Worm (Caenorhabditis elegans) whole organism, L3 larva: ENCODE measurements around the gene dnj-10.

Source experiments
- R02D3.7 ChIP-seq: fragments of 150-350 bp; optimal IDR thresholded peaks from 2 replicates; lab custom pipeline; 2014; ENCODE audit warnings: missing biosample characterization, missing genetic modification characterization
- ZK546.5 ChIP-seq: sonication (generic microtip); optimal IDR thresholded peaks from 2 replicates; lab custom pipeline; 2017; ENCODE audit warnings: missing biosample characterization, missing genetic modification characterization
- aly-2 ChIP-seq: fragments of 150-350 bp; optimal IDR thresholded peaks from 2 replicates; lab custom pipeline; 2014; ENCODE audit warnings: missing biosample characterization, missing genetic modification characterization
- ama-1 ChIP-seq: fragments of 150-350 bp; optimal IDR thresholded peaks from 2 replicates; lab custom pipeline; 2018
- ceh-16 ChIP-seq: sonication (generic microtip); optimal IDR thresholded peaks from 2 replicates; lab custom pipeline; 2017; ENCODE audit warnings: missing biosample characterization, missing genetic modification characterization
- ceh-28 ChIP-seq: fragments of 150-350 bp; optimal IDR thresholded peaks from 2 replicates; lab custom pipeline; 2014; ENCODE audit warnings: missing biosample characterization, missing genetic modification reagents, missing genetic modification characterization
- ceh-82 ChIP-seq: fragments of 150-350 bp; optimal IDR thresholded peaks from 2 replicates; lab custom pipeline; 2014; ENCODE audit warnings: missing biosample characterization, missing genetic modification characterization
- ceh-9 ChIP-seq: sonication (generic microtip); optimal IDR thresholded peaks from 2 replicates; lab custom pipeline; 2018; ENCODE audit warnings: missing biosample characterization, missing genetic modification characterization
- daf-12 ChIP-seq: fragments of 150-350 bp; optimal IDR thresholded peaks from 2 replicates; lab custom pipeline; 2014; ENCODE audit warnings: missing biosample characterization, missing genetic modification reagents, missing genetic modification characterization
- egl-27 ChIP-seq: sonication (generic microtip); optimal IDR thresholded peaks from 4 replicates; lab custom pipeline; 2017; ENCODE audit warnings: missing biosample characterization, missing genetic modification reagents, missing genetic modification characterization
- egl-5 ChIP-seq: fragments of 150-350 bp; optimal IDR thresholded peaks from 2 replicates; lab custom pipeline; 2017; ENCODE audit warnings: missing biosample characterization, missing genetic modification reagents, missing genetic modification characterization, inconsistent platforms
- elt-1 ChIP-seq: fragments of 150-350 bp; optimal IDR thresholded peaks from 2 replicates; lab custom pipeline; 2014; ENCODE audit warnings: missing biosample characterization, missing genetic modification characterization
- elt-2 ChIP-seq: sonication (generic microtip); optimal IDR thresholded peaks from 2 replicates; lab custom pipeline; 2016; ENCODE audit warnings: missing genetic modification reagents, mild to moderate bottlenecking, missing genetic modification characterization, missing compliant biosample characterization
- elt-3 ChIP-seq, 3 experiments: fragments of 150-350 bp in 1 of 3; sonication (generic microtip) in 2 of 3; optimal IDR thresholded peaks; 2 replicates in 2 of 3; 4 replicates in 1 of 3; lab custom pipeline; 2014 to 2017; ENCODE audit warnings: missing biosample characterization in 3 of 3, missing genetic modification characterization in 3 of 3
- eor-1 ChIP-seq, 2 experiments: fragments of 150-350 bp; optimal IDR thresholded peaks; 2 replicates each; lab custom pipeline; 2014 to 2018; ENCODE audit warnings: missing biosample characterization in 2 of 2, missing genetic modification characterization in 2 of 2
- fkh-10 ChIP-seq: sonication (generic microtip); optimal IDR thresholded peaks from 2 replicates; lab custom pipeline; 2017; ENCODE audit warnings: missing biosample characterization, missing genetic modification reagents, missing genetic modification characterization
- fkh-2 ChIP-seq: fragments of 150-350 bp; optimal IDR thresholded peaks from 2 replicates; lab custom pipeline; 2014; ENCODE audit warnings: missing biosample characterization, missing genetic modification reagents, missing genetic modification characterization
- fos-1 ChIP-seq: fragments of 150-350 bp; optimal IDR thresholded peaks from 2 replicates; lab custom pipeline; 2014; ENCODE audit warnings: missing biosample characterization, missing genetic modification characterization
- hmg-11 ChIP-seq: sonication (generic microtip); optimal IDR thresholded peaks from 2 replicates; lab custom pipeline; 2016; ENCODE audit warnings: missing genetic modification characterization, missing compliant biosample characterization
- jun-1 ChIP-seq: fragments of 150-350 bp; optimal IDR thresholded peaks from 2 replicates; lab custom pipeline; 2014; ENCODE audit warnings: missing biosample characterization, missing genetic modification reagents, missing genetic modification characterization
- lin-15B ChIP-seq: fragments of 150-350 bp; optimal IDR thresholded peaks from 2 replicates; lab custom pipeline; 2014; ENCODE audit warnings: missing biosample characterization, missing genetic modification characterization
- lin-39 ChIP-seq: fragments of 150-350 bp; optimal IDR thresholded peaks from 2 replicates; lab custom pipeline; 2018; ENCODE audit warnings: missing biosample characterization, missing genetic modification reagents, missing genetic modification characterization
- lsy-12 ChIP-seq: sonication (generic microtip); optimal IDR thresholded peaks from 2 replicates; lab custom pipeline; 2016; ENCODE audit warnings: mild to moderate bottlenecking, missing genetic modification characterization, missing compliant biosample characterization
- mdl-1 ChIP-seq: fragments of 150-350 bp; optimal IDR thresholded peaks from 2 replicates; lab custom pipeline; 2014; ENCODE audit warnings: missing biosample characterization, missing genetic modification characterization
- mml-1 ChIP-seq: fragments of 150-350 bp; sonication (generic microtip); optimal IDR thresholded peaks from 3 replicates; lab custom pipeline; 2014; ENCODE audit warnings: missing biosample characterization, missing genetic modification characterization
- nfya-1 ChIP-seq: sonication (generic microtip); optimal IDR thresholded peaks from 2 replicates; lab custom pipeline; 2017; ENCODE audit warnings: missing genetic modification characterization, mild to moderate bottlenecking, missing compliant biosample characterization, antibody characterized with exemption, moderate library complexity; ENCODE audit not compliant: insufficient read depth
- nhr-11 ChIP-seq: fragments of 150-350 bp; optimal IDR thresholded peaks from 2 replicates; lab custom pipeline; 2014; ENCODE audit warnings: missing biosample characterization, missing genetic modification characterization
- nhr-12 ChIP-seq: fragments of 150-350 bp; optimal IDR thresholded peaks from 2 replicates; lab custom pipeline; 2014; ENCODE audit warnings: missing biosample characterization, missing genetic modification characterization
- nhr-23 ChIP-seq: fragments of 150-350 bp; optimal IDR thresholded peaks from 2 replicates; lab custom pipeline; 2014; ENCODE audit warnings: missing biosample characterization, missing genetic modification reagents, missing genetic modification characterization
- nhr-237 ChIP-seq: fragments of 150-350 bp; optimal IDR thresholded peaks from 2 replicates; lab custom pipeline; 2014; ENCODE audit warnings: missing biosample characterization, missing genetic modification characterization
- nhr-25 ChIP-seq: sonication (generic microtip); optimal IDR thresholded peaks from 2 replicates; lab custom pipeline; 2017; ENCODE audit warnings: missing biosample characterization, missing genetic modification characterization
- nhr-28 ChIP-seq: fragments of 150-350 bp; optimal IDR thresholded peaks from 2 replicates; lab custom pipeline; 2014; ENCODE audit warnings: missing biosample characterization, missing genetic modification characterization
- nhr-43 ChIP-seq: sonication (generic microtip); optimal IDR thresholded peaks from 2 replicates; lab custom pipeline; 2016; ENCODE audit warnings: mild to moderate bottlenecking, missing genetic modification characterization, missing compliant biosample characterization; ENCODE audit not compliant: poor library complexity, severe bottlenecking
- nhr-67 ChIP-seq: fragments of 150-350 bp; optimal IDR thresholded peaks from 2 replicates; lab custom pipeline; 2014; ENCODE audit warnings: missing biosample characterization, missing genetic modification characterization
- nhr-76 ChIP-seq: fragments of 150-350 bp; sonication (generic microtip); optimal IDR thresholded peaks from 5 replicates; lab custom pipeline; 2014; ENCODE audit warnings: missing biosample characterization, missing genetic modification characterization
- nhr-77 ChIP-seq: fragments of 150-350 bp; optimal IDR thresholded peaks from 2 replicates; lab custom pipeline; 2014; ENCODE audit warnings: missing biosample characterization, missing genetic modification characterization
- pha-4 ChIP-seq: fragments of 150-350 bp; optimal IDR thresholded peaks from 2 replicates; lab custom pipeline; 2014; ENCODE audit warnings: missing biosample characterization, missing genetic modification reagents, missing genetic modification characterization
- pqm-1 ChIP-seq: fragments of 150-350 bp; optimal IDR thresholded peaks from 2 replicates; lab custom pipeline; 2017; ENCODE audit warnings: missing biosample characterization, missing genetic modification characterization, inconsistent platforms
- sea-2 ChIP-seq: fragments of 150-350 bp; sonication (generic microtip); optimal IDR thresholded peaks from 4 replicates; lab custom pipeline; 2014; ENCODE audit warnings: missing biosample characterization, missing genetic modification reagents, missing genetic modification characterization
- skn-1 ChIP-seq: fragments of 150-350 bp; optimal IDR thresholded peaks from 2 replicates; lab custom pipeline; 2014; ENCODE audit warnings: missing biosample characterization, missing genetic modification characterization
- snpc-4 ChIP-seq: fragments of 150-350 bp; optimal IDR thresholded peaks from 2 replicates; lab custom pipeline; 2014; ENCODE audit warnings: missing biosample characterization, missing genetic modification characterization
- tbx-2 ChIP-seq: sonication (generic microtip); optimal IDR thresholded peaks from 2 replicates; lab custom pipeline; 2016; ENCODE audit warnings: mild to moderate bottlenecking, missing genetic modification characterization, missing compliant biosample characterization
- unc-39 ChIP-seq: sonication (generic microtip); optimal IDR thresholded peaks from 4 replicates; lab custom pipeline; 2017; ENCODE audit warnings: missing biosample characterization, missing genetic modification characterization
- unc-62 ChIP-seq: fragments of 150-350 bp; sonication (generic microtip); optimal IDR thresholded peaks from 4 replicates; lab custom pipeline; 2014; ENCODE audit warnings: missing biosample characterization, missing genetic modification reagents, missing genetic modification characterization
- zag-1 ChIP-seq: fragments of 150-350 bp; optimal IDR thresholded peaks from 2 replicates; lab custom pipeline; 2014; ENCODE audit warnings: missing biosample characterization, missing genetic modification characterization
- ztf-11 ChIP-seq: fragments of 150-350 bp; optimal IDR thresholded peaks from 2 replicates; lab custom pipeline; 2014; ENCODE audit warnings: missing biosample characterization, missing genetic modification characterization
- ztf-4 ChIP-seq: fragments of 150-350 bp; optimal IDR thresholded peaks from 2 replicates; lab custom pipeline; 2014; ENCODE audit warnings: missing biosample characterization, missing genetic modification characterization

The dnj-10 gene

ce11 chrIII:8630833-8631232 lies at the start of gene dnj-10:
Gene dnj-10, plus strand, starts transcription at chrIII:8631165.
- no peak for TF ChIP-seq elt-3 (tag; optimal IDR thresholded peaks at IDR 0.05; lab: Kevin White, UChicago)
- TF ChIP-seq ceh-82 (tag; lab: Kevin White, UChicago) = no peak
- no peak for TF ChIP-seq nhr-12
- no peak for TF ChIP-seq ceh-16 (tag; lab: Kevin White, UChicago)
- TF ChIP-seq nhr-43 (tag; lab: Kevin White, UChicago) = no peak
- peak; percentile 84 for TF ChIP-seq pha-4
- no peak for TF ChIP-seq fkh-2
- TF ChIP-seq tbx-2 (tag; lab: Kevin White, UChicago) = no peak
- peak; percentile 16 for TF ChIP-seq elt-2 (tag; lab: Kevin White, UChicago)
- peak; percentile 60 for TF ChIP-seq nhr-23 (tag; lab: Kevin White, UChicago)
- TF ChIP-seq lin-39 (tag; lab: Kevin White, UChicago) = peak; percentile 4
- TF ChIP-seq zag-1 (tag; lab: Kevin White, UChicago) = no peak
- TF ChIP-seq ama-1 = no peak
- no peak for TF ChIP-seq ceh-28 (tag; lab: Kevin White, UChicago)
- TF ChIP-seq nhr-67 = no peak
- TF ChIP-seq lsy-12 (tag; lab: Kevin White, UChicago) = no peak
- TF ChIP-seq ztf-4 (tag; lab: Kevin White, UChicago) = no peak
- TF ChIP-seq aly-2 (tag; lab: Kevin White, UChicago) = no peak
- TF ChIP-seq lin-15B (tag; lab: Kevin White, UChicago) = peak; percentile 92
- no peak for TF ChIP-seq daf-12
- no peak for TF ChIP-seq egl-27 (tag; lab: Kevin White, UChicago)
- TF ChIP-seq elt-1 (tag; lab: Kevin White, UChicago) = no peak
- TF ChIP-seq unc-62 = no peak
- TF ChIP-seq nhr-77 = no peak
- no peak for TF ChIP-seq jun-1 (tag; lab: Kevin White, UChicago)
- TF ChIP-seq skn-1 = peak; percentile 25
- no peak for TF ChIP-seq mml-1 (tag; lab: Kevin White, UChicago)
- peak; percentile 6 for TF ChIP-seq R02D3.7
- no peak for TF ChIP-seq ztf-11 (tag; lab: Kevin White, UChicago)
- no peak for TF ChIP-seq unc-39 (tag; lab: Kevin White, UChicago)
- TF ChIP-seq pqm-1 (tag; lab: Kevin White, UChicago) = no peak
- TF ChIP-seq nhr-237 (tag; lab: Kevin White, UChicago) = no peak
- TF ChIP-seq nhr-28 (tag; lab: Kevin White, UChicago) = no peak
- TF ChIP-seq mdl-1 = no peak
- no peak for TF ChIP-seq ZK546.5 (tag; lab: Kevin White, UChicago)
- no peak for TF ChIP-seq fkh-10 (GFP tag; lab: Kevin White, UChicago)
- no peak for TF ChIP-seq egl-5 (tag; lab: Kevin White, UChicago)
- TF ChIP-seq nhr-11 (tag; lab: Kevin White, UChicago) = no peak
- peak; percentile 72 for TF ChIP-seq nfya-1 (tag; lab: Kevin White, UChicago)
- TF ChIP-seq eor-1 (tag; optimal IDR thresholded peaks at IDR 0.05; lab: Kevin White, UChicago) = no peak
- TF ChIP-seq nhr-76 = no peak
- TF ChIP-seq ceh-9 (tag; lab: Kevin White, UChicago) = no peak
- no peak for TF ChIP-seq sea-2 (GFP tag; lab: Kevin White, UChicago)
- TF ChIP-seq snpc-4 = peak; percentile 16
- peak; percentile 26 for TF ChIP-seq hmg-11 (tag; lab: Kevin White, UChicago)
- no peak for TF ChIP-seq fos-1 (tag; lab: Kevin White, UChicago)
- TF ChIP-seq nhr-25 (tag; lab: Kevin White, UChicago) = no peak
